Worm (Caenorhabditis elegans) whole organism, mixed stage, embryonic: ENCODE data around the gene C01G10.4.

Source experiments
- M03D4.4 ChIP-seq: sonication (generic microtip); optimal IDR thresholded peaks from 2 replicates; lab custom pipeline; 2017; ENCODE audit warnings: mild to moderate bottlenecking, missing genetic modification characterization, missing compliant biosample characterization
- bed-3 ChIP-seq: fragments of 200-800 bp; sonication (Bioruptor generic); optimal IDR thresholded peaks from 3 replicates; lab custom pipeline; 2018; ENCODE audit warnings: mild to moderate bottlenecking, missing genetic modification characterization, moderate library complexity, missing compliant biosample characterization
- blmp-1 ChIP-seq: fragments of 150-350 bp; optimal IDR thresholded peaks from 2 replicates; lab custom pipeline; 2014; ENCODE audit warnings: missing biosample characterization, missing genetic modification characterization
- ceh-39 ChIP-seq: fragments of 150-350 bp; optimal IDR thresholded peaks from 2 replicates; lab custom pipeline; 2014; ENCODE audit warnings: missing biosample characterization, missing genetic modification characterization
- ceh-43 ChIP-seq: fragments of 200-800 bp; sonication (Bioruptor generic); optimal IDR thresholded peaks from 2 replicates; lab custom pipeline; 2018; ENCODE audit warnings: mild to moderate bottlenecking, missing genetic modification characterization, moderate library complexity, missing compliant biosample characterization
- ceh-83 ChIP-seq: fragments of 200-800 bp; sonication (Bioruptor generic); optimal IDR thresholded peaks from 2 replicates; lab custom pipeline; 2018; ENCODE audit warnings: mild to moderate bottlenecking, missing genetic modification characterization, missing compliant biosample characterization
- ces-1 ChIP-seq: fragments of 150-350 bp; optimal IDR thresholded peaks from 2 replicates; lab custom pipeline; 2014; ENCODE audit warnings: missing biosample characterization, missing genetic modification reagents, missing genetic modification characterization
- cnd-1 ChIP-seq: fragments of 200-800 bp; sonication (Bioruptor generic); optimal IDR thresholded peaks from 2 replicates; lab custom pipeline; 2018; ENCODE audit warnings: mild to moderate bottlenecking, missing genetic modification characterization, missing compliant biosample characterization
- drap-1 ChIP-seq: fragments of 200-800 bp; sonication (Bioruptor generic); optimal IDR thresholded peaks from 3 replicates; lab custom pipeline; 2018; ENCODE audit warnings: mild to moderate bottlenecking, missing genetic modification characterization, missing compliant biosample characterization
- elt-1 ChIP-seq: sonication (generic microtip); optimal IDR thresholded peaks from 2 replicates; lab custom pipeline; 2017; ENCODE audit warnings: missing genetic modification characterization, mild to moderate bottlenecking, missing compliant biosample characterization, antibody characterized with exemption, moderate library complexity, borderline replicate concordance; ENCODE audit not compliant: insufficient read depth
- elt-3 ChIP-seq: fragments of 150-350 bp; optimal IDR thresholded peaks from 2 replicates; lab custom pipeline; 2014; ENCODE audit warnings: missing biosample characterization, missing genetic modification characterization
- flh-1 ChIP-seq: fragments of 200-800 bp; sonication (Bioruptor generic); optimal IDR thresholded peaks from 2 replicates; lab custom pipeline; 2018; ENCODE audit warnings: mild to moderate bottlenecking, missing genetic modification characterization, moderate library complexity, missing compliant biosample characterization
- ham-2 ChIP-seq: fragments of 200-800 bp; sonication (Bioruptor generic); optimal IDR thresholded peaks from 2 replicates; lab custom pipeline; 2018; ENCODE audit warnings: mild to moderate bottlenecking, missing genetic modification characterization, missing compliant biosample characterization
- hlh-1 ChIP-seq: fragments of 150-350 bp; optimal IDR thresholded peaks from 2 replicates; lab custom pipeline; 2014; ENCODE audit warnings: missing biosample characterization, missing genetic modification reagents, missing genetic modification characterization
- lin-13 ChIP-seq: fragments of 150-350 bp; optimal IDR thresholded peaks from 2 replicates; lab custom pipeline; 2014; ENCODE audit warnings: missing biosample characterization, missing genetic modification characterization
- lin-32 ChIP-seq: fragments of 200-800 bp; sonication (Bioruptor generic); optimal IDR thresholded peaks from 2 replicates; lab custom pipeline; 2018; ENCODE audit warnings: mild to moderate bottlenecking, missing genetic modification characterization, missing compliant biosample characterization
- lsy-2 ChIP-seq: fragments of 150-350 bp; optimal IDR thresholded peaks from 2 replicates; lab custom pipeline; 2014; ENCODE audit warnings: missing biosample characterization, missing genetic modification characterization
- mab-5 ChIP-seq: fragments of 150-350 bp; optimal IDR thresholded peaks from 2 replicates; lab custom pipeline; 2014; ENCODE audit warnings: missing biosample characterization, missing genetic modification characterization
- mep-1 ChIP-seq: fragments of 150-350 bp; optimal IDR thresholded peaks from 2 replicates; lab custom pipeline; 2017; ENCODE audit warnings: missing biosample characterization, missing genetic modification reagents, missing genetic modification characterization, inconsistent platforms
- mls-2 ChIP-seq: sonication (generic microtip); optimal IDR thresholded peaks from 2 replicates; lab custom pipeline; 2016; ENCODE audit warnings: mild to moderate bottlenecking, missing genetic modification characterization, moderate library complexity, missing compliant biosample characterization
- nhr-12 ChIP-seq: fragments of 150-350 bp; optimal IDR thresholded peaks from 2 replicates; lab custom pipeline; 2014; ENCODE audit warnings: missing biosample characterization, missing genetic modification characterization
- nhr-2 ChIP-seq: fragments of 150-350 bp; optimal IDR thresholded peaks from 2 replicates; lab custom pipeline; 2014; ENCODE audit warnings: missing biosample characterization, missing genetic modification characterization
- nhr-237 ChIP-seq: fragments of 150-350 bp; optimal IDR thresholded peaks from 2 replicates; lab custom pipeline; 2014; ENCODE audit warnings: missing biosample characterization, missing genetic modification characterization
- nhr-28 ChIP-seq: fragments of 150-350 bp; optimal IDR thresholded peaks from 2 replicates; lab custom pipeline; 2014; ENCODE audit warnings: missing biosample characterization, missing genetic modification characterization
- nhr-76 ChIP-seq: sonication (generic microtip); optimal IDR thresholded peaks from 2 replicates; lab custom pipeline; 2017; ENCODE audit warnings: missing biosample characterization, missing genetic modification characterization
- pha-4 ChIP-seq: fragments of 150-350 bp; optimal IDR thresholded peaks from 2 replicates; lab custom pipeline; 2018; ENCODE audit warnings: missing biosample characterization, missing genetic modification reagents, missing genetic modification characterization
- sem-2 ChIP-seq: fragments of 200-800 bp; sonication (Bioruptor generic); optimal IDR thresholded peaks from 2 replicates; lab custom pipeline; 2018; ENCODE audit warnings: mild to moderate bottlenecking, missing genetic modification characterization, missing compliant biosample characterization
- snpc-4 ChIP-seq: fragments of 150-350 bp; optimal IDR thresholded peaks from 2 replicates; lab custom pipeline; 2014; ENCODE audit warnings: missing biosample characterization, missing genetic modification characterization
- sptf-1 ChIP-seq: sonication (generic microtip); optimal IDR thresholded peaks from 2 replicates; lab custom pipeline; 2017; ENCODE audit warnings: mild to moderate bottlenecking, missing genetic modification characterization, moderate library complexity, missing compliant biosample characterization
- tbx-8 ChIP-seq: fragments of 200-800 bp; sonication (Bioruptor generic); optimal IDR thresholded peaks from 2 replicates; lab custom pipeline; 2018; ENCODE audit warnings: mild to moderate bottlenecking, missing genetic modification characterization, moderate library complexity, missing compliant biosample characterization
- unc-120 ChIP-seq: sonication (generic microtip); optimal IDR thresholded peaks from 2 replicates; lab custom pipeline; 2017; ENCODE audit warnings: missing genetic modification characterization, missing compliant biosample characterization; ENCODE audit not compliant: poor library complexity, severe bottlenecking
- unc-39 ChIP-seq: fragments of 150-350 bp; optimal IDR thresholded peaks from 2 replicates; lab custom pipeline; 2014; ENCODE audit warnings: missing biosample characterization, missing genetic modification characterization
- unc-62 ChIP-seq: fragments of 150-350 bp; optimal IDR thresholded peaks from 2 replicates; lab custom pipeline; 2014; ENCODE audit warnings: missing biosample characterization, missing genetic modification reagents, missing genetic modification characterization
- zip-8 ChIP-seq: fragments of 150-350 bp; optimal IDR thresholded peaks from 2 replicates; lab custom pipeline; 2014; ENCODE audit warnings: missing biosample characterization, missing genetic modification characterization
- ztf-11 ChIP-seq: fragments of 150-350 bp; optimal IDR thresholded peaks from 2 replicates; lab custom pipeline; 2014; ENCODE audit warnings: missing biosample characterization, missing genetic modification characterization

The C01G10.4 gene

DNA sequence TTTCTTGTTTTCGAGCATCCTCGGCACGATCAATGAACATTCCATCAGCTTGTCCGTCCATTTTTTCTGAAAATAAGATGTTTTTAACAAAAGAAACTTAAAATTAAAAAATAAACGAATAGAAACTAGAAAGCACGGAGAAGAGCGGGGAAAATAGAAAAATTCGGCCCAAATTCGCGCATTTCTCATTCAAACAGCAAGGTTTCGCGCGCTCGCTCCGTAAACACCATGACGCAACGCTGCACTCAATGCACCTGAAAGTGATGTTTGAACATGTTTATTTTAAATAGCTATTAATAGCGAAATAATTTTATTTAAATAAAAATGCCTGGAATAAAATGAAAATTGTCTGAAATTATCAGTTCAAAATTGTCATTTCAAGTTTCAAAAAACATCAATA is 30.0 kb upstream of the C01G10.4 start, which contains the start of the genes mcm-3 and C25D7.15:
mcm-3 (minus strand) TSS at position 66 of the 400 bp plus-strand sequence.
C25D7.15 (plus strand) TSS at position 275 of the 400 bp plus-strand sequence.
- TF ChIP-seq unc-39 (tag; lab: Kevin White, UChicago): no peak
- no peak for TF ChIP-seq unc-62 (GFP tag; lab: Kevin White, UChicago)
- TF ChIP-seq nhr-237 (tag; lab: Kevin White, UChicago): no peak
- no peak for TF ChIP-seq nhr-12
- TF ChIP-seq mep-1 (tag; lab: Kevin White, UChicago): no peak
- TF ChIP-seq flh-1: no peak
- no peak for TF ChIP-seq drap-1 (GFP tag; lab: Kevin White, UChicago)
- no peak for TF ChIP-seq ceh-39
- TF ChIP-seq ces-1 (GFP tag; lab: Kevin White, UChicago): peak; percentile 11
- TF ChIP-seq bed-3: no peak
- TF ChIP-seq nhr-2 (tag; lab: Kevin White, UChicago): no peak
- no peak for TF ChIP-seq elt-3 (tag; lab: Kevin White, UChicago)
- TF ChIP-seq snpc-4 (tag; lab: Kevin White, UChicago): no peak
- no peak for TF ChIP-seq ztf-11 (tag; lab: Kevin White, UChicago)
- peak; percentile 12 for TF ChIP-seq lsy-2 (tag; lab: Kevin White, UChicago)
- TF ChIP-seq M03D4.4 (tag; lab: Kevin White, UChicago): no peak
- no peak for TF ChIP-seq pha-4
- TF ChIP-seq zip-8 (tag; lab: Kevin White, UChicago): peak; percentile 44
- no peak for TF ChIP-seq sem-2 (GFP tag; lab: Kevin White, UChicago)
- TF ChIP-seq cnd-1: no peak
- no peak for TF ChIP-seq lin-32 (GFP tag; lab: Kevin White, UChicago)
- TF ChIP-seq lin-13: no peak
- no peak for TF ChIP-seq ceh-83 (GFP tag; lab: Kevin White, UChicago)
- no peak for TF ChIP-seq nhr-28 (tag; lab: Kevin White, UChicago)

DNA sequence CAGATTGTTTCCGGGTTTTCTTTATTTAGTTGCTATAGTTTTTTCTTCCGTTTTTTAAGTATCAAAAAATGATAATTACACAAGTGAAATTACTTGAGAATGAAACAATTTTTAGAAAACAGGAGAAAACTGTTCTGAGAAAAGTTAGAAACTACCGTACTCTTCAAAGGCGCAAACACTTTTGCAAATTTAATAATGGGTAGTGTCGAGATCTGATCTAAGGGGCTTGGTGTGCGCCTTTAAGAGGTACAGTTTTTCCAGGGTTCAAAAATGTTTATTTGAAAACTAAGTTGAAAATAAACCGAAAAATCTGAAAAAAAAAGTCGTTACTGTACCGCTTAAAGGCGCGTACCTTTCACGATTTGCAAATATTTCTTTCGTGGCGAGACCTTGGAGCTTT is 28.9 kb upstream of the C01G10.4 start:
- TF ChIP-seq elt-3 (tag; lab: Kevin White, UChicago) (no peak), bed-3 (no peak), ham-2 (no peak), M03D4.4 (tag; lab: Kevin White, UChicago) (no peak), zip-8 (tag; lab: Kevin White, UChicago) (no peak), ztf-11 (tag; lab: Kevin White, UChicago) (no peak), ces-1 (GFP tag; lab: Kevin White, UChicago) (no peak), nhr-2 (tag; lab: Kevin White, UChicago) (no peak), sem-2 (GFP tag; lab: Kevin White, UChicago) (no peak), drap-1 (GFP tag; lab: Kevin White, UChicago) (no peak), mab-5 (tag; lab: Kevin White, UChicago) (no peak), lin-32 (GFP tag; lab: Kevin White, UChicago) (no peak), blmp-1 (tag; lab: Kevin White, UChicago) (no peak), pha-4 (no peak), ceh-43 (GFP tag; lab: Kevin White, UChicago) (no peak)
- TF ChIP-seq, all 35 proteins: peak for 0

DNA sequence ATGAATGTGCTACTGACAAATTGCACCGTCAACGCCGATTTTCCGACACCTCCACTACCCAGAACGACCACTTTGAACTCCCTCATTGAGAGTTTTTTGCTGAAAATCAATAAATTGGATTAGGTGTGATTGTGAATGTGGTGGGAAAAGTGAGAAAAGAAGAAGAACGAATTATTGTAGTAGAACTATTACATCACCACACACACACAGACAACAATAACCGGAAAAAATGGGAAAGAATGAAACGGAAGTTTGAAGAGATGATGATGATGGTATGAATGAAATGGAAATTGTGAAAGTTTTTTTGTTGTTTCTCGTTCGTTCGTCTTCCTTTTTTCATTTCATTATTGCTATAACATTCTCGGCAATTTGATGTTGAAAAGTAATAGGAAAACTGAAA is 25.6 kb upstream of the C01G10.4 start, which contains the start of gene rap-2:
rap-2 (minus strand) TSS at position 101 of the 400 bp plus-strand sequence.
- TF ChIP-seq blmp-1 (tag; lab: Kevin White, UChicago) (no peak), lin-32 (GFP tag; lab: Kevin White, UChicago) (no peak), ceh-83 (GFP tag; lab: Kevin White, UChicago) (no peak), nhr-28 (tag; lab: Kevin White, UChicago) (no peak), ztf-11 (tag; lab: Kevin White, UChicago) (no peak), mab-5 (tag; lab: Kevin White, UChicago) (no peak), drap-1 (GFP tag; lab: Kevin White, UChicago) (no peak), nhr-237 (tag; lab: Kevin White, UChicago) (no peak), ham-2 (no peak), tbx-8 (no peak), elt-3 (tag; lab: Kevin White, UChicago) (no peak), lsy-2 (tag; lab: Kevin White, UChicago) (no peak), sptf-1 (no peak), sem-2 (GFP tag; lab: Kevin White, UChicago) (no peak), zip-8 (tag; lab: Kevin White, UChicago) (no peak), bed-3 (no peak), nhr-2 (tag; lab: Kevin White, UChicago) (no peak), ces-1 (GFP tag; lab: Kevin White, UChicago) (no peak), ceh-39 (no peak)

- TF ChIP-seq nhr-76 (tag; lab: Kevin White, UChicago) (no peak), hlh-1 (tag; lab: Kevin White, UChicago) (no peak), nhr-237 (tag; lab: Kevin White, UChicago) (no peak), flh-1 (no peak), sptf-1 (peak; percentile 24), mep-1 (tag; lab: Kevin White, UChicago) (peak; percentile 13), unc-39 (tag; lab: Kevin White, UChicago) (no peak), unc-120 (tag; lab: Kevin White, UChicago) (no peak), M03D4.4 (tag; lab: Kevin White, UChicago) (no peak), nhr-28 (tag; lab: Kevin White, UChicago) (no peak), tbx-8 (no peak), ceh-39 (peak; percentile 20), elt-3 (tag; lab: Kevin White, UChicago) (no peak), mls-2 (tag; lab: Kevin White, UChicago) (peak; percentile 51), snpc-4 (tag; lab: Kevin White, UChicago) (no peak), ham-2 (no peak), lin-32 (GFP tag; lab: Kevin White, UChicago) (no peak), ceh-83 (GFP tag; lab: Kevin White, UChicago) (no peak), cnd-1 (no peak), unc-62 (GFP tag; lab: Kevin White, UChicago) (no peak), pha-4 (no peak), ceh-43 (GFP tag; lab: Kevin White, UChicago) (no peak), drap-1 (GFP tag; lab: Kevin White, UChicago) (peak; percentile 55), elt-1 (no peak), bed-3 (no peak), sem-2 (GFP tag; lab: Kevin White, UChicago) (no peak), lsy-2 (tag; lab: Kevin White, UChicago) (no peak), ztf-11 (tag; lab: Kevin White, UChicago) (no peak), ces-1 (GFP tag; lab: Kevin White, UChicago) (peak; percentile 8)
These were observed 24.3 kb upstream of the C01G10.4 start, which contains the start of gene C25D7.9 for ce11 chrV:15065068-15065744. Gene C25D7.9 (plus strand): TSS chrV:15065135.
